Worm (Caenorhabditis elegans) whole organism, mixed stage, embryonic: ENCODE measurements around the gene C16C8.22.

Experiments
- bed-3 ChIP-seq: fragments of 200-800 bp; sonication (Bioruptor generic); optimal IDR thresholded peaks from 3 replicates; lab custom pipeline; 2018; ENCODE audit warnings: mild to moderate bottlenecking, missing genetic modification characterization, moderate library complexity, missing compliant biosample characterization
- blmp-1 ChIP-seq: fragments of 150-350 bp; optimal IDR thresholded peaks from 2 replicates; lab custom pipeline; 2014; ENCODE audit warnings: missing biosample characterization, missing genetic modification characterization
- elt-1 ChIP-seq: sonication (generic microtip); optimal IDR thresholded peaks from 2 replicates; lab custom pipeline; 2017; ENCODE audit warnings: missing genetic modification characterization, mild to moderate bottlenecking, missing compliant biosample characterization, antibody characterized with exemption, moderate library complexity, borderline replicate concordance; ENCODE audit not compliant: insufficient read depth
- elt-3 ChIP-seq: fragments of 150-350 bp; optimal IDR thresholded peaks from 2 replicates; lab custom pipeline; 2014; ENCODE audit warnings: missing biosample characterization, missing genetic modification characterization
- mls-2 ChIP-seq: sonication (generic microtip); optimal IDR thresholded peaks from 2 replicates; lab custom pipeline; 2016; ENCODE audit warnings: mild to moderate bottlenecking, missing genetic modification characterization, moderate library complexity, missing compliant biosample characterization
- nhr-12 ChIP-seq: fragments of 150-350 bp; optimal IDR thresholded peaks from 2 replicates; lab custom pipeline; 2014; ENCODE audit warnings: missing biosample characterization, missing genetic modification characterization
- nhr-237 ChIP-seq: fragments of 150-350 bp; optimal IDR thresholded peaks from 2 replicates; lab custom pipeline; 2014; ENCODE audit warnings: missing biosample characterization, missing genetic modification characterization
- nhr-76 ChIP-seq: sonication (generic microtip); optimal IDR thresholded peaks from 2 replicates; lab custom pipeline; 2017; ENCODE audit warnings: missing biosample characterization, missing genetic modification characterization
- tbx-8 ChIP-seq: fragments of 200-800 bp; sonication (Bioruptor generic); optimal IDR thresholded peaks from 2 replicates; lab custom pipeline; 2018; ENCODE audit warnings: mild to moderate bottlenecking, missing genetic modification characterization, moderate library complexity, missing compliant biosample characterization
- unc-120 ChIP-seq: sonication (generic microtip); optimal IDR thresholded peaks from 2 replicates; lab custom pipeline; 2017; ENCODE audit warnings: missing genetic modification characterization, missing compliant biosample characterization; ENCODE audit not compliant: poor library complexity, severe bottlenecking
- zip-8 ChIP-seq: fragments of 150-350 bp; optimal IDR thresholded peaks from 2 replicates; lab custom pipeline; 2014; ENCODE audit warnings: missing biosample characterization, missing genetic modification characterization

C16C8.22 gene

DNA sequence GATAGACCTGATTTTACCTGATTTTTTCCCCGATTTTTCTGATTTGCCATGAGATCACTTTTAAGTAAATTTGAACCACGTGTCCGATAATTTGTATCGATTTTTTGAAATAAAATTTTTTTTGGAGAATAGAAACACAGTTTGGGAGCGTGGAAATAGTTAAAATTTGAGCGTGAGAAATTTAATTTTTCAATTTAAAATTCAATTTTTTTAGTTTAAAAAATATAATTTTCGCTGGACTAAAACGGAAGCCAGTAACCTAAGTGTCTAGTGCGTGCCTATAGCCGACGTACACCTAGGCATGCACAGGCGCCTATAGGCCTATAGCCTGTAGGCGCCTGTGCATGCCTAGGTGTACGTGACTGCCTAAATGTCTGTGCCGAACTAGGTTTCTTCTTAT, 43.8 kb downstream of the C16C8.22 start, which contains the start of gene nep-9:
nep-9 (minus strand) TSS at position 101 of the 400 bp plus-strand sequence.
- TF ChIP-seq zip-8 (tag; lab: Kevin White, UChicago) (no peak), elt-1 (tag; lab: Kevin White, UChicago) (no peak)

DNA sequence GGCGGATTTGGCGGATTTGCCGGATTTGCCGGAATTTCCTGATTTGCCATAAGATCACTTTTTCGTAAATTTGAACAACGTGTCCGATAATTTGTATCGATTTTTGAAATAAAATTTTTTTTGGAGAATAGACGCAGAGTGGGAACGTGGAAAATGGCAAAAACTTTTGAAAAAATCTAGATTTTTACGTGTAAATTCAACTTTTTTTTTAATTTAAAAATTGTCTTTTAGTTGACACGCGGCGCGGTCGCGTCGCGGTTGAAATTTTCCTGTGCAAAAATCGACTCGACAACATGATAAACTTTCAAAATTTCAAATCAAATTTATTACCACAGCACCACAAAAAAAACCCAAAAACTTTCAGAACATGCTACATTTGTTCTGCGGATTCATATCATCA, 47.6 kb downstream of the C16C8.22 start, which contains the start of gene nep-20:
nep-20 (minus strand) TSS at position 101 of the 400 bp plus-strand sequence.
- TF ChIP-seq unc-120 (tag; lab: Kevin White, UChicago) (no peak), elt-1 (tag; lab: Kevin White, UChicago) (no peak), nhr-12 (tag; lab: Kevin White, UChicago) (no peak), nhr-76 (no peak), mls-2 (no peak), bed-3 (no peak), tbx-8 (GFP tag; lab: Kevin White, UChicago) (no peak), elt-3 (tag; lab: Kevin White, UChicago) (no peak), blmp-1 (tag; lab: Kevin White, UChicago) (no peak), nhr-237 (tag; lab: Kevin White, UChicago) (no peak)
